Worm (Caenorhabditis elegans): ENCODE data around the gene F41G3.18.

Gene F41G3.18

ce11 chrII:6800104-6800711 is 32.1 kb downstream of the F41G3.18 start, which contains the start of gene F31E8.4:
F31E8.4 (minus strand) TSS chrII:6800154.
- no peak for TF ChIP-seq lin-39 (tag; optimal IDR thresholded peaks at IDR 0.05)
- no peak for TF ChIP-seq nhr-25 (tag; optimal IDR thresholded peaks at IDR 0.05)
- no peak for TF ChIP-seq sea-2 (GFP tag; optimal IDR thresholded peaks at IDR 0.05)
- TF ChIP-seq ceh-82 (tag; optimal IDR thresholded peaks at IDR 0.05), result no peak
- TF ChIP-seq elt-1 (tag; optimal IDR thresholded peaks at IDR 0.05), result no peak
- no peak for TF ChIP-seq eor-1 (tag; optimal IDR thresholded peaks at IDR 0.05)
- no peak for TF ChIP-seq daf-12 (tag; optimal IDR thresholded peaks at IDR 0.05)
- TF ChIP-seq pqm-1 (tag; optimal IDR thresholded peaks at IDR 0.05), result peak; percentile 69
- no peak for TF ChIP-seq ceh-9 (tag; optimal IDR thresholded peaks at IDR 0.05)
- TF ChIP-seq nhr-12 (tag; optimal IDR thresholded peaks at IDR 0.05), result no peak
- no peak for TF ChIP-seq nhr-43 (tag; optimal IDR thresholded peaks at IDR 0.05; ENCODE audit: poor library complexity, severe bottlenecking)
- no peak for TF ChIP-seq egl-27 (tag; optimal IDR thresholded peaks at IDR 0.05)
- TF ChIP-seq hmg-11 (tag; optimal IDR thresholded peaks at IDR 0.05), result peak; percentile 46
- TF ChIP-seq fkh-2 (tag; optimal IDR thresholded peaks at IDR 0.05), result no peak
- no peak for TF ChIP-seq ZK546.5 (tag; optimal IDR thresholded peaks at IDR 0.05)
- TF ChIP-seq nhr-11 (tag; optimal IDR thresholded peaks at IDR 0.05), result no peak
- TF ChIP-seq skn-1 (tag; optimal IDR thresholded peaks at IDR 0.05), result no peak
- TF ChIP-seq snpc-4 (tag; optimal IDR thresholded peaks at IDR 0.05), result no peak
- no peak for TF ChIP-seq nhr-77 (tag; optimal IDR thresholded peaks at IDR 0.05)
- TF ChIP-seq R02D3.7 (tag; optimal IDR thresholded peaks at IDR 0.05), result peak; percentile 43
- TF ChIP-seq ceh-28 (tag; optimal IDR thresholded peaks at IDR 0.05), result no peak
- peak; percentile 10 for TF ChIP-seq egl-5 (tag; optimal IDR thresholded peaks at IDR 0.05)
- TF ChIP-seq nhr-67 (tag; optimal IDR thresholded peaks at IDR 0.05), result no peak
- TF ChIP-seq mml-1 (tag; optimal IDR thresholded peaks at IDR 0.05), result no peak
- TF ChIP-seq pha-4 (tag; optimal IDR thresholded peaks at IDR 0.05), result peak; percentile 68
- TF ChIP-seq nhr-28 (tag; optimal IDR thresholded peaks at IDR 0.05), result no peak
- peak; percentile 73 for TF ChIP-seq elt-2 (tag; optimal IDR thresholded peaks at IDR 0.05)
- TF ChIP-seq unc-39 (tag; optimal IDR thresholded peaks at IDR 0.05), result no peak
- TF ChIP-seq nfya-1 (tag; optimal IDR thresholded peaks at IDR 0.05; ENCODE audit: insufficient read depth), result peak; percentile 4
- TF ChIP-seq ama-1 (optimal IDR thresholded peaks at IDR 0.05), result no peak
- TF ChIP-seq mdl-1 (tag; optimal IDR thresholded peaks at IDR 0.05), result no peak
- peak; percentile 3 for TF ChIP-seq lin-15B (tag; optimal IDR thresholded peaks at IDR 0.05)
- no peak for TF ChIP-seq nhr-237 (tag; optimal IDR thresholded peaks at IDR 0.05)
- no peak for TF ChIP-seq jun-1 (tag; optimal IDR thresholded peaks at IDR 0.05)
- TF ChIP-seq ztf-11 (tag; optimal IDR thresholded peaks at IDR 0.05), result no peak
- TF ChIP-seq elt-3 (tag; optimal IDR thresholded peaks at IDR 0.05), result no peak
- TF ChIP-seq ceh-16 (tag; optimal IDR thresholded peaks at IDR 0.05), result no peak
- no peak for TF ChIP-seq lsy-12 (tag; optimal IDR thresholded peaks at IDR 0.05)
- TF ChIP-seq ztf-4 (tag; optimal IDR thresholded peaks at IDR 0.05), result no peak
- TF ChIP-seq nhr-76 (tag; optimal IDR thresholded peaks at IDR 0.05), result no peak
- TF ChIP-seq nhr-23 (tag; optimal IDR thresholded peaks at IDR 0.05), result no peak
- no peak for TF ChIP-seq tbx-2 (tag; optimal IDR thresholded peaks at IDR 0.05)

- no peak for TF ChIP-seq daf-12 (tag; optimal IDR thresholded peaks at IDR 0.05)
- no peak for TF ChIP-seq nhr-23 (tag; optimal IDR thresholded peaks at IDR 0.05)
- no peak for TF ChIP-seq nfya-1 (tag; optimal IDR thresholded peaks at IDR 0.05; ENCODE audit: insufficient read depth)
- TF ChIP-seq lsy-12 (tag; optimal IDR thresholded peaks at IDR 0.05), result no peak
- no peak for TF ChIP-seq fkh-10 (GFP tag; optimal IDR thresholded peaks at IDR 0.05)
- no peak for TF ChIP-seq mml-1 (tag; optimal IDR thresholded peaks at IDR 0.05)
- no peak for TF ChIP-seq elt-3 (tag; optimal IDR thresholded peaks at IDR 0.05)
- TF ChIP-seq egl-5 (tag; optimal IDR thresholded peaks at IDR 0.05), result no peak
- no peak for TF ChIP-seq nhr-43 (tag; optimal IDR thresholded peaks at IDR 0.05; ENCODE audit: poor library complexity, severe bottlenecking)
- TF ChIP-seq zag-1 (tag; optimal IDR thresholded peaks at IDR 0.05), result no peak
- TF ChIP-seq ztf-4 (tag; optimal IDR thresholded peaks at IDR 0.05), result no peak
- no peak for TF ChIP-seq nhr-237 (tag; optimal IDR thresholded peaks at IDR 0.05)
- no peak for TF ChIP-seq nhr-11 (tag; optimal IDR thresholded peaks at IDR 0.05)
- no peak for TF ChIP-seq snpc-4 (tag; optimal IDR thresholded peaks at IDR 0.05)
- TF ChIP-seq nhr-76 (tag; optimal IDR thresholded peaks at IDR 0.05), result no peak
- no peak for TF ChIP-seq ztf-11 (tag; optimal IDR thresholded peaks at IDR 0.05)
- TF ChIP-seq ceh-9 (tag; optimal IDR thresholded peaks at IDR 0.05), result no peak
- TF ChIP-seq sea-2 (GFP tag; optimal IDR thresholded peaks at IDR 0.05), result no peak
These were observed 33.1 kb downstream of the F41G3.18 start for ce11 chrII:6801262-6801661.
